Fruit fly (Drosophila melanogaster) whole organism, adult: ENCODE results near the gene MED17.

Experiments
- CG11617 ChIP-seq: fragments of 200-800 bp; sonication (Bioruptor generic); optimal IDR thresholded peaks from 2 replicates; lab custom pipeline; 2017; ENCODE audit warnings: mild to moderate bottlenecking, missing biosample characterization, missing genetic modification reagents, missing genetic modification characterization
- CG12768 ChIP-seq: fragments of 200-800 bp; sonication (Bioruptor generic); optimal IDR thresholded peaks from 2 replicates; lab custom pipeline; 2017; ENCODE audit warnings: missing biosample characterization, missing genetic modification characterization, mild to moderate bottlenecking, moderate library complexity, missing genetic modification reagents
- CG14711 ChIP-seq: fragments of 200-800 bp; sonication (Bioruptor generic); optimal IDR thresholded peaks from 2 replicates; lab custom pipeline; 2018; ENCODE audit warnings: missing biosample characterization, mild to moderate bottlenecking, missing genetic modification characterization, moderate library complexity
- CG1620 ChIP-seq: fragments of 200-800 bp; sonication (Bioruptor generic); optimal IDR thresholded peaks from 2 replicates; lab custom pipeline; 2016; ENCODE audit warnings: missing biosample characterization, missing genetic modification characterization
- CG33017 ChIP-seq: fragments of 200-800 bp; sonication (Bioruptor generic); optimal IDR thresholded peaks from 2 replicates; lab custom pipeline; 2018; ENCODE audit warnings: missing biosample characterization, mild to moderate bottlenecking, missing genetic modification characterization, moderate library complexity
- CG5204 ChIP-seq: fragments of 200-800 bp; sonication (Bioruptor generic); optimal IDR thresholded peaks from 2 replicates; lab custom pipeline; 2016; ENCODE audit warnings: missing biosample characterization, missing genetic modification characterization
- CG7045 ChIP-seq: fragments of 200-800 bp; sonication (Bioruptor generic); optimal IDR thresholded peaks from 2 replicates; lab custom pipeline; 2017; ENCODE audit warnings: missing biosample characterization, mild to moderate bottlenecking, missing genetic modification characterization
- CG7101 ChIP-seq: fragments of 200-800 bp; sonication (Bioruptor generic); optimal IDR thresholded peaks from 2 replicates; lab custom pipeline; 2018; ENCODE audit warnings: missing biosample characterization, mild to moderate bottlenecking, missing genetic modification characterization, moderate library complexity
- Clk ChIP-seq: fragments of 200-800 bp; sonication (Bioruptor generic); optimal IDR thresholded peaks from 2 replicates; lab custom pipeline; 2017; ENCODE audit warnings: missing biosample characterization, missing genetic modification characterization
- Crg-1 ChIP-seq: fragments of 200-800 bp; sonication (Bioruptor generic); optimal IDR thresholded peaks from 2 replicates; lab custom pipeline; 2016; ENCODE audit warnings: missing biosample characterization, missing genetic modification characterization
- Hr96 ChIP-seq: fragments of 200-800 bp; sonication (Bioruptor generic); optimal IDR thresholded peaks from 2 replicates; lab custom pipeline; 2016; ENCODE audit warnings: missing biosample characterization, missing genetic modification characterization
- Mnt ChIP-seq: fragments of 200-800 bp; sonication (Bioruptor generic); optimal IDR thresholded peaks from 2 replicates; lab custom pipeline; 2016; ENCODE audit warnings: missing biosample characterization, mild to moderate bottlenecking, missing genetic modification characterization
- bab1 ChIP-seq: fragments of 200-800 bp; sonication (Bioruptor generic); optimal IDR thresholded peaks from 3 replicates; lab custom pipeline; 2019; ENCODE audit warnings: missing biosample characterization, mild to moderate bottlenecking, missing genetic modification characterization, moderate library complexity
- cic ChIP-seq: fragments of 200-800 bp; sonication (Bioruptor generic); optimal IDR thresholded peaks from 2 replicates; lab custom pipeline; 2017; ENCODE audit warnings: missing biosample characterization, mild to moderate bottlenecking, missing genetic modification characterization, moderate library complexity
- cnc ChIP-seq, 2 experiments: fragments of >200 bp; optimal IDR thresholded peaks; 2 replicates each; lab custom pipeline; 2017
- kay ChIP-seq: fragments of 200-800 bp; sonication (Bioruptor generic); peaks from one replicate; lab custom pipeline; 2016; ENCODE audit warnings: missing biosample characterization, missing genetic modification characterization, borderline replicate concordance
- ovo ChIP-seq: fragments of 200-800 bp; sonication (Bioruptor generic); optimal IDR thresholded peaks from 2 replicates; lab custom pipeline; 2016; ENCODE audit warnings: missing biosample characterization, missing genetic modification characterization
- pad ChIP-seq: fragments of 200-800 bp; sonication (Bioruptor generic); optimal IDR thresholded peaks from 3 replicates; lab custom pipeline; 2017; ENCODE audit warnings: missing biosample characterization, missing genetic modification characterization, mild to moderate bottlenecking, moderate library complexity, missing genetic modification reagents
- tj ChIP-seq: fragments of 200-800 bp; sonication (Bioruptor generic); optimal IDR thresholded peaks from 3 replicates; lab custom pipeline; 2017; ENCODE audit warnings: missing biosample characterization, mild to moderate bottlenecking, missing genetic modification characterization, moderate library complexity
- toe ChIP-seq: fragments of 200-800 bp; sonication (Bioruptor generic); optimal IDR thresholded peaks from 2 replicates; lab custom pipeline; 2016; ENCODE audit warnings: missing biosample characterization, missing genetic modification characterization

The MED17 gene

dm6 chr3R:18188702-18189125 lies at the start of gene MED17, which contains the start of gene CG12321:
Gene MED17, plus strand, starts transcription at chr3R:18189072.
Gene CG12321, minus strand, starts transcription at chr3R:18188707.
- peak; percentile 74 for TF ChIP-seq toe (GFP tag; lab: Kevin White, UChicago)
- TF ChIP-seq CG5204 (GFP tag; lab: Kevin White, UChicago) = peak; percentile 81
- TF ChIP-seq pad (GFP tag; lab: Kevin White, UChicago) = peak; percentile 91
- TF ChIP-seq CG11617 (GFP tag; lab: Kevin White, UChicago) = peak; percentile 93
- TF ChIP-seq cnc (optimal IDR thresholded peaks at IDR 0.05; lab: Kevin White, UChicago) = no peak
- peak; percentile 94 for TF ChIP-seq Clk
- TF ChIP-seq cic (GFP tag; lab: Kevin White, UChicago) = peak; percentile 62
- TF ChIP-seq CG7045 = peak; percentile 94
- peak; percentile 75 for TF ChIP-seq Mnt
- TF ChIP-seq kay (GFP tag; lab: Kevin White, UChicago) = no peak
- TF ChIP-seq CG7101 (tag; lab: Kevin White, UChicago) = peak; percentile 93
- TF ChIP-seq ovo (GFP tag; lab: Kevin White, UChicago) = peak; percentile 87
- TF ChIP-seq CG1620 (GFP tag; lab: Kevin White, UChicago) = peak; percentile 91
- peak; percentile 67 for TF ChIP-seq tj (GFP tag; lab: Kevin White, UChicago)
- TF ChIP-seq Crg-1 (GFP tag; lab: Kevin White, UChicago) = peak; percentile 96
- TF ChIP-seq Hr96 (GFP tag; lab: Kevin White, UChicago) = no peak
- peak; percentile 83 for TF ChIP-seq CG33017 (tag; lab: Kevin White, UChicago)
- peak; percentile 63 for TF ChIP-seq bab1 (GFP tag; lab: Kevin White, UChicago)
- peak; percentile 89 for TF ChIP-seq CG14711 (tag; lab: Kevin White, UChicago)
- peak; percentile 93 for TF ChIP-seq CG12768 (GFP tag; lab: Kevin White, UChicago)

DNA sequence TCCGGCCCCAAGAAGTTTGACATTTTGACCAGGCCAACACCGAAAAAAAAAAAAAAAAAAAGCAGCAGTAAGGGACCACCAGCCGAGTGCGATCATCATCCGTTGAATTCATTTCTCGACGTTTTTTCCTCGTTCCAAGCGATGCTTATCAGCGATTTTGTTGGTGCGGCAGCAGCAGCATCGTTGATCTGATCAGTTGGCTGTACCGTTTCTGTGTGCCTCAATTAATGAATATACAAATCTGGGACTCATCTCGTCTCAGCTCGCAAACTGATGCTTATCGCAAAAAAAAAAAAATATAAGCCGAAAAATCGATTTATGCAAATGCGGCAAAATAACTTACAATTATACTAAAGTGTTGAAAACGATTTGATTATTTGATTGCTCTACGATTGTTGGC lies 44.0 kb upstream of the MED17 start:
- TF ChIP-seq CG12768 (GFP tag; lab: Kevin White, UChicago) = no peak
- TF ChIP-seq CG7101 (tag; lab: Kevin White, UChicago) = no peak
- TF ChIP-seq ovo (GFP tag; lab: Kevin White, UChicago) = no peak
- no peak for TF ChIP-seq CG33017 (tag; lab: Kevin White, UChicago)
- TF ChIP-seq Mnt = no peak
- no peak for TF ChIP-seq cic (GFP tag; lab: Kevin White, UChicago)
- no peak for TF ChIP-seq Crg-1 (GFP tag; lab: Kevin White, UChicago)
- no peak for TF ChIP-seq kay (GFP tag; lab: Kevin White, UChicago)
- TF ChIP-seq Clk = no peak

DNA sequence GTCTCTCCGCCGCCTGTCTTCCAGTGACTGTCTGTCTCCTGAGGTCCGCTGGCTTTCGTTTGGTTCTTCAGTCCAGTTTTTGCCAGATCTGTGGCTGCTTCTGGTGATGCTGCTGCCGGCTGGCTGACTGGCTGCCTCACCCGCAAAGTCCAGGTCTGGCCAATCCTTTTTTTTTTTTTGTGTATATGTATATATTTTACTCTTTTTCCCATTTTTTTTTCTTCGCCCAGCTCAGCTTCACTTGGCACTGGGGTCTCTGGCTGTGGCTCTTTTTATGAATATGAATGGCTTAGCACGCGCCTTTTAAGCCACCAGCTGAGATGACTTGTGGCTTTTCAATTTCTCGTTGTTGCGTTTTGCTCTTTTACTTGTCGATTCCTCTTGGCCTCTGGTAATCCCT lies 42.2 kb upstream of the MED17 start:
- TF ChIP-seq cnc (optimal IDR thresholded peaks at IDR 0.05; lab: Kevin White, UChicago) (no peak), ovo (GFP tag; lab: Kevin White, UChicago) (no peak), cic (GFP tag; lab: Kevin White, UChicago) (no peak), tj (GFP tag; lab: Kevin White, UChicago) (no peak), CG33017 (tag; lab: Kevin White, UChicago) (no peak), CG14711 (tag; lab: Kevin White, UChicago) (no peak), CG7101 (tag; lab: Kevin White, UChicago) (no peak), CG5204 (GFP tag; lab: Kevin White, UChicago) (no peak), bab1 (GFP tag; lab: Kevin White, UChicago) (no peak), Hr96 (GFP tag; lab: Kevin White, UChicago) (no peak)

- no peak for TF ChIP-seq Crg-1 (GFP tag; lab: Kevin White, UChicago)
- TF ChIP-seq CG7101 (tag; lab: Kevin White, UChicago) = no peak
- TF ChIP-seq ovo (GFP tag; lab: Kevin White, UChicago) = no peak
- TF ChIP-seq CG11617 (GFP tag; lab: Kevin White, UChicago) = no peak
- TF ChIP-seq cnc (optimal IDR thresholded peaks at IDR 0.05; lab: Kevin White, UChicago) = no peak
- no peak for TF ChIP-seq Hr96 (GFP tag; lab: Kevin White, UChicago)
- TF ChIP-seq CG14711 (tag; lab: Kevin White, UChicago) = no peak
- no peak for TF ChIP-seq CG12768 (GFP tag; lab: Kevin White, UChicago)
- no peak for TF ChIP-seq tj (GFP tag; lab: Kevin White, UChicago)
- TF ChIP-seq cic (GFP tag; lab: Kevin White, UChicago) = no peak
Observed at dm6 chr3R:18151820-18152219, 37.1 kb upstream of the MED17 start, which contains the start of gene CG14316. Gene CG14316, plus strand, starts transcription at chr3R:18152120.

- no peak for TF ChIP-seq Clk
- no peak for TF ChIP-seq tj (GFP tag; lab: Kevin White, UChicago)
- TF ChIP-seq Crg-1 (GFP tag; lab: Kevin White, UChicago) = no peak
- TF ChIP-seq CG7045 = no peak
- TF ChIP-seq CG7101 (tag; lab: Kevin White, UChicago) = no peak
Observed at dm6 chr3R:18153698-18154097, 35.2 kb upstream of the MED17 start.

dm6 chr3R:18156608-18157007 lies 32.3 kb upstream of the MED17 start:
- TF ChIP-seq bab1 (GFP tag; lab: Kevin White, UChicago) (no peak), CG33017 (tag; lab: Kevin White, UChicago) (no peak), toe (GFP tag; lab: Kevin White, UChicago) (no peak), Crg-1 (GFP tag; lab: Kevin White, UChicago) (no peak), Mnt (no peak), CG1620 (GFP tag; lab: Kevin White, UChicago) (no peak), CG12768 (GFP tag; lab: Kevin White, UChicago) (no peak), Clk (no peak), CG5204 (GFP tag; lab: Kevin White, UChicago) (no peak), cnc (optimal IDR thresholded peaks at IDR 0.05; lab: Kevin White, UChicago) (no peak), ovo (GFP tag; lab: Kevin White, UChicago) (no peak), CG14711 (tag; lab: Kevin White, UChicago) (no peak), CG7045 (no peak), Hr96 (GFP tag; lab: Kevin White, UChicago) (no peak), pad (GFP tag; lab: Kevin White, UChicago) (no peak)
